Fruit fly (Drosophila melanogaster): ENCODE results near the gene sc.

sc gene

dm6 chrX:351599-351998, 44.3 kb upstream of the sc start (continued):
- peak; percentile 73 for TF ChIP-seq HLH4C (GFP tag; IDR thresholded peaks at IDR 0.05; ENCODE audit: partially characterized antibody)
- TF ChIP-seq hb (GFP tag; IDR thresholded peaks at IDR 0.05; ENCODE audit: partially characterized antibody) = peak; percentile 61
- TF ChIP-seq Bgb (GFP tag; IDR thresholded peaks at IDR 0.05; ENCODE audit: partially characterized antibody) = peak; percentile 52; the same call in 1 of the 2 replicates
- 0 out of 3 replicates have a peak, but pooled peaks have one; percentile 45 for TF ChIP-seq vnd (GFP tag; IDR thresholded peaks at IDR 0.05; ENCODE audit: partially characterized antibody)
- peak; percentile 64; the same call in 2 of the 3 replicates for TF ChIP-seq CG7963 (GFP tag; IDR thresholded peaks at IDR 0.05; ENCODE audit: partially characterized antibody)
- no peak for TF ChIP-seq HHEX (GFP tag; optimal IDR thresholded peaks at IDR 0.05)
- peak; percentile 46; the same call in 2 of the 3 replicates for TF ChIP-seq CG6791 (GFP tag; IDR thresholded peaks at IDR 0.05; ENCODE audit: partially characterized antibody)
- no peak for TF ChIP-seq exex (tag; optimal IDR thresholded peaks at IDR 0.05)
- peak; percentile 59 for TF ChIP-seq CG16813 (GFP tag; IDR thresholded peaks at IDR 0.05; ENCODE audit: partially characterized antibody)

- TF ChIP-seq CkIIα-i1 (GFP tag; IDR thresholded peaks at IDR 0.05) (no peak), abd-A (tag; optimal IDR thresholded peaks at IDR 0.05) (no peak), luna (GFP tag; optimal IDR thresholded peaks at IDR 0.05) (no peak), CG9817 (tag; optimal IDR thresholded peaks at IDR 0.05) (no peak), zfh2 (GFP tag; optimal IDR thresholded peaks at IDR 0.05) (no peak), dan (GFP tag; IDR thresholded peaks at IDR 0.05) (no peak), tll (GFP tag; optimal IDR thresholded peaks at IDR 0.05) (no peak)
Measured at dm6 chrX:352767-353166, 43.1 kb upstream of the sc start, which contains the start of gene CG43182. TSS of gene CG43182 (plus strand) at chrX:353067.

DNA sequence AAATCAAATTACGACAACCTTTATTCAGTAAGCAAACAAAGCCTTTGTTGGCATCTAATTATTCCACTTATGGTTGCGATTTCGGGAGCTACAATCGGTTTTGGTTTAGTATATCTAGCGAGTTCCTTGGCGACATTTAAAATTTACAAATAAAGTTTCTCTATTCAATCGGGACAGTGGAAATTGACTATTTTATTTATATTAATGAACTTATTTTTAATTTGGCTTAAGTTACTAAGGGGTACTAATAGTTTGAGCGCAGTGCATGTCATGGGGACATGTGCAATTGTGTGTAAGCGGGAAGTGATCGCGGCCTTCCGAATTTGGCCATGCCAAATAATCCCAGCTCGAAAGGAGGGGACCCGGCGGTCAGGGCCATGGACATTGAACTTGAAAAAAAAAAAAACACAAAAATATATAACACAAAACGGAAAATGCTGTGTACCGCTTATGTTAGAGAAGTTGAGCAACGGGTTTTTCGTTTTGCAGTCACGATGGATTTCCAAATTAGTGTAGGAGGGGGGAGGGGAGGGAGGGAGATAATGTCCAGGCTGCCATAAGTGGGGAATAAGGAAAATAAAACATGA, 41.8 kb upstream of the sc start:
- TF ChIP-seq CG18619 (GFP tag; optimal IDR thresholded peaks at IDR 0.05) (no peak), TFAM (GFP tag; optimal IDR thresholded peaks at IDR 0.05) (no peak), Hsf (GFP tag; optimal IDR thresholded peaks at IDR 0.05) (no peak), dan (GFP tag; IDR thresholded peaks at IDR 0.05) (no peak), Drgx (GFP tag; IDR thresholded peaks at IDR 0.05) (peak; percentile 26; the same call in 1 of the 2 replicates), unc-4 (GFP tag; IDR thresholded peaks at IDR 0.05; ENCODE audit: partially characterized antibody) (no peak), CG31224 (GFP tag; IDR thresholded peaks at IDR 0.05) (no peak), CG18262 (tag; optimal IDR thresholded peaks at IDR 0.05) (no peak), Eip74EF (GFP tag; optimal IDR thresholded peaks at IDR 0.05) (no peak), repo (GFP tag; optimal IDR thresholded peaks at IDR 0.05) (no peak), Lim3 (GFP tag; IDR thresholded peaks at IDR 0.05) (peak; percentile 38; the same call in 1 of the 2 replicates), bigmax (GFP tag; optimal IDR thresholded peaks at IDR 0.05) (no peak), CG11560 (tag; IDR thresholded peaks at IDR 0.05) (peak; percentile 42; the same call in 1 of the 3 replicates), klu (GFP tag; IDR thresholded peaks at IDR 0.05) (no peak), CG15269 (tag; optimal IDR thresholded peaks at IDR 0.05) (no peak), CG2116 (GFP tag; optimal IDR thresholded peaks at IDR 0.05) (no peak), oc (tag; optimal IDR thresholded peaks at IDR 0.05) (no peak), CG16813 (GFP tag; IDR thresholded peaks at IDR 0.05; ENCODE audit: partially characterized antibody) (0 out of 3 replicates have a peak, but pooled peaks have one; percentile 31), CG17186 (GFP tag; optimal IDR thresholded peaks at IDR 0.05) (no peak), CG8290 (GFP tag; optimal IDR thresholded peaks at IDR 0.05) (no peak), CG8290 (tag; optimal IDR thresholded peaks at IDR 0.05) (no peak), CG17568 (GFP tag; optimal IDR thresholded peaks at IDR 0.05) (no peak), Kr (GFP tag; optimal IDR thresholded peaks at IDR 0.05) (no peak)

All from whole organism, embryonic.